Worm (Caenorhabditis elegans): ENCODE measurements around the gene wdr-54.

The wdr-54 gene

ce11 chrX:876935-877334, 48.2 kb downstream of the wdr-54 start, which contains the start of gene ZC13.1 (continued):
- TF ChIP-seq ceh-20 (GFP tag; IDR thresholded peaks at IDR 0.05) (no peak), unc-130 (GFP tag; optimal IDR thresholded peaks at IDR 0.05) (no peak), fos-1 (tag; optimal IDR thresholded peaks at IDR 0.05) (no peak), skn-1 (tag; optimal IDR thresholded peaks at IDR 0.05) (no peak), nhr-48 (tag; optimal IDR thresholded peaks at IDR 0.05) (no peak), vab-7 (GFP tag; IDR thresholded peaks at IDR 0.05) (no peak), madf-5 (GFP tag; IDR thresholded peaks at IDR 0.05) (no peak), hlh-30 (tag; optimal IDR thresholded peaks at IDR 0.05; ENCODE audit: insufficient read depth) (peak; percentile 50), egl-27 (tag; optimal IDR thresholded peaks at IDR 0.05) (no peak), rbr-2 (tag; optimal IDR thresholded peaks at IDR 0.05) (peak; percentile 61), zip-2 (tag; optimal IDR thresholded peaks at IDR 0.05) (no peak), F26F4.8 (GFP tag; conservative IDR thresholded peaks at IDR 0.05) (no peak), Y48G9A.11 (GFP tag; IDR thresholded peaks at IDR 0.05) (no peak), ceh-28 (tag; optimal IDR thresholded peaks at IDR 0.05) (no peak), F37D6.2 (tag; optimal IDR thresholded peaks at IDR 0.05) (no peak), aha-1 (tag) (peak; percentile 99), nhr-28 (tag; optimal IDR thresholded peaks at IDR 0.05) (peak; percentile 84), ZK337.2 (GFP tag; IDR thresholded peaks at IDR 0.05) (no peak), nhr-42 (GFP tag; IDR thresholded peaks at IDR 0.05) (no peak), lin-38 (GFP tag; IDR thresholded peaks at IDR 0.05) (peak; percentile 89), ceh-32 (tag; optimal IDR thresholded peaks at IDR 0.05; ENCODE audit: poor library complexity) (no peak), Y5F2A.4 (GFP tag; optimal IDR thresholded peaks at IDR 0.05) (no peak), unc-39 (tag; optimal IDR thresholded peaks at IDR 0.05) (no peak), unc-62 (GFP tag; optimal IDR thresholded peaks at IDR 0.05 in 1 of 2) (no peak), unc-62 (tag; optimal IDR thresholded peaks at IDR 0.05) (no peak), nhr-41 (GFP tag; IDR thresholded peaks at IDR 0.05) (no peak), php-3 (GFP tag; IDR thresholded peaks at IDR 0.05) (no peak), hif-1 (tag; optimal IDR thresholded peaks at IDR 0.05) (peak in 1 of 2 experiments; percentile 68), ztf-11 (tag; optimal IDR thresholded peaks at IDR 0.05) (no peak), lim-7 (GFP tag; IDR thresholded peaks at IDR 0.05) (0 out of 2 replicates have a peak, but pooled peaks have one; percentile 39), duxl-1 (tag; optimal IDR thresholded peaks at IDR 0.05; ENCODE audit: poor library complexity) (no peak), nhr-77 (tag; optimal IDR thresholded peaks at IDR 0.05) (peak; percentile 81), daf-16 (GFP tag; optimal IDR thresholded peaks at IDR 0.05) (no peak), daf-16 (tag; optimal IDR thresholded peaks at IDR 0.05) (peak; percentile 64), ces-1 (GFP tag; optimal IDR thresholded peaks at IDR 0.05) (no peak), spr-3 (GFP tag; optimal IDR thresholded peaks at IDR 0.05) (no peak), arid-1 (GFP tag; conservative IDR thresholded peaks at IDR 0.05) (no peak), T26A8.4 (GFP tag; IDR thresholded peaks at IDR 0.05) (no peak), madf-9 (GFP tag; conservative IDR thresholded peaks at IDR 0.05) (no peak), nhr-102 (tag; optimal IDR thresholded peaks at IDR 0.05) (no peak), mxl-3 (GFP tag; optimal IDR thresholded peaks at IDR 0.05) (peak; percentile 71), ZK546.5 (tag; optimal IDR thresholded peaks at IDR 0.05) (no peak), pqm-1 (tag; optimal IDR thresholded peaks at IDR 0.05) (peak; percentile 65), F10B5.3 (tag; optimal IDR thresholded peaks at IDR 0.05) (no peak), cey-2 (tag; optimal IDR thresholded peaks at IDR 0.05; ENCODE audit: borderline replicate concordance, insufficient read depth) (no peak), ceh-62 (tag; optimal IDR thresholded peaks at IDR 0.05) (no peak), ceh-44 (GFP tag; IDR thresholded peaks at IDR 0.05) (no peak), daf-8 (GFP tag; IDR thresholded peaks at IDR 0.05) (no peak), ctbp-1 (GFP tag; IDR thresholded peaks at IDR 0.05) (no peak), F49E8.2 (tag; optimal IDR thresholded peaks at IDR 0.05; ENCODE audit: borderline replicate concordance) (no peak), zfp-2 (tag; optimal IDR thresholded peaks at IDR 0.05) (no peak), spr-1 (tag; optimal IDR thresholded peaks at IDR 0.05) (no peak), aly-2 (tag; optimal IDR thresholded peaks at IDR 0.05) (no peak)
